Fruit fly (Drosophila melanogaster) whole organism, embryonic: Measurements from ENCODE around the gene CG5359.

ENCODE experiments used
- Adf1 ChIP-seq: fragments of 200-800 bp; sonication (Bioruptor generic); IDR thresholded peaks from 2 replicates; pipeline ENCODE4 v1.3.6; 2022; ENCODE audit warnings: missing biosample characterization, missing genetic modification characterization
- Blimp-1 ChIP-seq: fragments of 200-800 bp; sonication (Bioruptor generic); optimal IDR thresholded peaks from 3 replicates; lab custom pipeline; 2018; ENCODE audit warnings: missing biosample characterization, missing genetic modification characterization, mild to moderate bottlenecking, moderate library complexity, missing genetic modification reagents
- CG11696 ChIP-seq: fragments of 200-800 bp; sonication (Bioruptor generic); IDR thresholded peaks from 2 replicates; pipeline ENCODE4 v1.3.6; 2022; ENCODE audit warnings: missing biosample characterization, missing genetic modification characterization
- CG13775 ChIP-seq: fragments of 200-800 bp; sonication (Bioruptor generic); optimal IDR thresholded peaks from 3 replicates; lab custom pipeline; 2017; ENCODE audit warnings: missing biosample characterization, mild to moderate bottlenecking, missing genetic modification characterization
- CG18599 ChIP-seq: fragments of 200-800 bp; sonication (Bioruptor generic); optimal IDR thresholded peaks from 3 replicates; lab custom pipeline; 2017; ENCODE audit warnings: missing biosample characterization, missing genetic modification characterization, mild to moderate bottlenecking, moderate library complexity, missing genetic modification reagents
- CG2199 ChIP-seq: fragments of 200-800 bp; sonication (Bioruptor generic); IDR thresholded peaks from 3 replicates; pipeline ENCODE4 v1.3.6; 2022; ENCODE audit warnings: missing biosample characterization, missing genetic modification characterization
- CG2875 ChIP-seq: fragments of 200-800 bp; sonication (Bioruptor generic); optimal IDR thresholded peaks from 2 replicates; lab custom pipeline; 2017; ENCODE audit warnings: missing biosample characterization, mild to moderate bottlenecking, missing genetic modification characterization, missing genetic modification reagents
- CG32532 ChIP-seq: fragments of 200-800 bp; sonication (Bioruptor generic); IDR thresholded peaks from 2 replicates; pipeline ENCODE4 v1.3.6; 2022; ENCODE audit warnings: missing biosample characterization, missing genetic modification characterization
- CG4617 ChIP-seq: fragments of 200-800 bp; sonication (Bioruptor generic); optimal IDR thresholded peaks from 3 replicates; lab custom pipeline; 2016; ENCODE audit warnings: missing biosample characterization, missing genetic modification characterization, borderline replicate concordance
- CG4730 ChIP-seq: fragments of 200-800 bp; sonication (Bioruptor generic); IDR thresholded peaks from 2 replicates; pipeline ENCODE4 v1.3.6; 2022; ENCODE audit warnings: missing biosample characterization, missing genetic modification characterization
- CG5245 ChIP-seq: fragments of 200-800 bp; sonication (Bioruptor generic); optimal IDR thresholded peaks from 3 replicates; lab custom pipeline; 2016; ENCODE audit warnings: missing biosample characterization, missing genetic modification characterization
- CG6765 ChIP-seq: fragments of 200-800 bp; sonication (Bioruptor generic); optimal IDR thresholded peaks from 3 replicates; lab custom pipeline; 2017; ENCODE audit warnings: missing biosample characterization, mild to moderate bottlenecking, missing genetic modification characterization
- CG9817 ChIP-seq: fragments of 200-800 bp; sonication (Bioruptor generic); optimal IDR thresholded peaks from 2 replicates; lab custom pipeline; 2018; ENCODE audit warnings: missing biosample characterization, mild to moderate bottlenecking, missing genetic modification characterization, moderate library complexity
- Camta ChIP-seq: fragments of 200-800 bp; sonication (Bioruptor generic); optimal IDR thresholded peaks from 2 replicates; lab custom pipeline; 2016; ENCODE audit warnings: missing biosample characterization, missing genetic modification characterization
- Chrac-16 ChIP-seq: fragments of 200-800 bp; sonication (Bioruptor generic); optimal IDR thresholded peaks from 3 replicates; lab custom pipeline; 2016; ENCODE audit warnings: missing biosample characterization, missing genetic modification characterization
- CoRest ChIP-seq: fragments of 200-800 bp; sonication (Bioruptor generic); optimal IDR thresholded peaks from 3 replicates; lab custom pipeline; 2018; ENCODE audit warnings: missing biosample characterization, mild to moderate bottlenecking, missing genetic modification characterization, moderate library complexity
- Deaf1 ChIP-seq: fragments of 200-800 bp; optimal IDR thresholded peaks from 3 replicates; lab custom pipeline; 2019; ENCODE audit warnings: missing biosample characterization, mild to moderate bottlenecking, missing genetic modification characterization, moderate library complexity
- HmgD ChIP-seq: fragments of 200-800 bp; sonication (Bioruptor generic); optimal IDR thresholded peaks from 3 replicates; lab custom pipeline; 2016; ENCODE audit warnings: missing biosample characterization, missing genetic modification characterization
- Hr39 ChIP-seq: fragments of >200 bp; optimal IDR thresholded peaks from 2 replicates; lab custom pipeline; 2017
- Med ChIP-seq: fragments of 200-800 bp; sonication (Bioruptor generic); peaks from one replicate; lab custom pipeline; 2016; ENCODE audit warnings: missing biosample characterization, missing genetic modification characterization, mild to moderate bottlenecking, inconsistent platforms, moderate library complexity
- Mrtf ChIP-seq: fragments of 200-800 bp; sonication (Bioruptor generic); IDR thresholded peaks from 3 replicates; pipeline ENCODE4 v1.3.6; 2022; ENCODE audit warnings: missing biosample characterization, missing genetic modification characterization
- NC2α ChIP-seq: fragments of 200-800 bp; sonication (Bioruptor generic); optimal IDR thresholded peaks from 2 replicates; lab custom pipeline; 2016; ENCODE audit warnings: missing biosample characterization, missing genetic modification characterization
- Trl ChIP-seq, 3 experiments: fragments of >200 bp in 2 of 3; fragments of 200-800 bp in 1 of 3; sonication (Bioruptor generic) in 1 of 3; optimal IDR thresholded peaks; 2 replicates in 1 of 3; 3 replicates in 2 of 3; lab custom pipeline; 2016 to 2017; ENCODE audit warnings: missing biosample characterization in 1 of 3, missing genetic modification characterization in 1 of 3
- Vsx1 ChIP-seq: fragments of 200-800 bp; sonication (Bioruptor generic); optimal IDR thresholded peaks from 2 replicates; lab custom pipeline; 2017; ENCODE audit warnings: missing biosample characterization, mild to moderate bottlenecking, missing genetic modification characterization, missing genetic modification reagents
- abd-A ChIP-seq: fragments of 200-800 bp; sonication (Bioruptor generic); optimal IDR thresholded peaks from 3 replicates; lab custom pipeline; 2019; ENCODE audit warnings: missing biosample characterization, mild to moderate bottlenecking, missing genetic modification characterization, moderate library complexity
- al ChIP-seq: fragments of 200-800 bp; sonication (Bioruptor generic); IDR thresholded peaks from 2 replicates; pipeline ENCODE4 v1.3.6; 2022; ENCODE audit warnings: missing biosample characterization, missing genetic modification characterization
- ato ChIP-seq: fragments of 200-800 bp; sonication (Bioruptor generic); IDR thresholded peaks from 2 replicates; pipeline ENCODE4 v1.3.6; 2022; ENCODE audit warnings: missing biosample characterization, missing genetic modification characterization; ENCODE audit not compliant: partially characterized antibody
- bsh ChIP-seq, 2 experiments: fragments of 200-800 bp; sonication (Bioruptor generic); optimal IDR thresholded peaks; 2 replicates each; lab custom pipeline; 2017 to 2018; ENCODE audit warnings: mild to moderate bottlenecking in 2 of 2, missing biosample characterization in 2 of 2, missing genetic modification characterization in 2 of 2, moderate library complexity in 1 of 2
- cg ChIP-seq: fragments of 200-800 bp; sonication (Bioruptor generic); optimal IDR thresholded peaks from 3 replicates; lab custom pipeline; 2019; ENCODE audit warnings: missing biosample characterization, mild to moderate bottlenecking, missing genetic modification characterization, moderate library complexity
- chinmo ChIP-seq: fragments of 200-800 bp; sonication (Bioruptor generic); IDR thresholded peaks from 4 replicates; pipeline ENCODE4 v1.3.6; 2022; ENCODE audit warnings: missing biosample characterization, missing genetic modification characterization; ENCODE audit not compliant: partially characterized antibody
- crol ChIP-seq: fragments of 200-800 bp; sonication (Bioruptor generic); IDR thresholded peaks from 2 replicates; pipeline ENCODE4 v1.3.6; 2022; ENCODE audit warnings: missing biosample characterization, missing genetic modification characterization
- cwo ChIP-seq: fragments of 200-800 bp; sonication (Bioruptor generic); optimal IDR thresholded peaks from 3 replicates; lab custom pipeline; 2017; ENCODE audit warnings: missing biosample characterization, missing genetic modification characterization, mild to moderate bottlenecking, moderate library complexity, missing genetic modification reagents
- dmrt11E ChIP-seq: fragments of 200-800 bp; sonication (Bioruptor generic); optimal IDR thresholded peaks from 3 replicates; lab custom pipeline; 2018; ENCODE audit warnings: missing biosample characterization, mild to moderate bottlenecking, missing genetic modification characterization, moderate library complexity
- esg ChIP-seq: fragments of 200-800 bp; sonication (Bioruptor generic); conservative IDR thresholded peaks from 2 replicates; pipeline ENCODE4 v1.3.6; 2022; ENCODE audit warnings: missing biosample characterization, missing genetic modification characterization
- ewg ChIP-seq: fragments of 200-800 bp; sonication (Bioruptor generic); optimal IDR thresholded peaks from 3 replicates; lab custom pipeline; 2017; ENCODE audit warnings: mild to moderate bottlenecking, missing biosample characterization, missing genetic modification reagents, missing genetic modification characterization
- ftz-f1 ChIP-seq: fragments of 200-800 bp; sonication (Bioruptor generic); optimal IDR thresholded peaks from 2 replicates; lab custom pipeline; 2016; ENCODE audit warnings: missing biosample characterization, missing genetic modification characterization
- hbn ChIP-seq: fragments of 200-800 bp; sonication (Bioruptor generic); IDR thresholded peaks from 2 replicates; pipeline ENCODE4 v1.3.6; 2022; ENCODE audit warnings: missing biosample characterization, missing genetic modification characterization; ENCODE audit not compliant: partially characterized antibody
- lilli ChIP-seq: fragments of 200-800 bp; sonication (Bioruptor generic); optimal IDR thresholded peaks from 3 replicates; lab custom pipeline; 2016; ENCODE audit warnings: missing biosample characterization, missing genetic modification characterization
- lov ChIP-seq, 2 experiments: fragments of 200-800 bp in 1 of 2; fragments of >200 bp in 1 of 2; sonication (Bioruptor generic) in 1 of 2; IDR thresholded peaks in 1 of 2; optimal IDR thresholded peaks in 1 of 2; 2 replicates in 1 of 2; 3 replicates in 1 of 2; pipeline versions ENCODE4 v1.3.6 to Lab custom; 2017 to 2022; ENCODE audit warnings: missing biosample characterization in 1 of 2, missing genetic modification characterization in 1 of 2
- mirr ChIP-seq: fragments of 200-800 bp; sonication (Bioruptor generic); optimal IDR thresholded peaks from 3 replicates; lab custom pipeline; 2018; ENCODE audit warnings: missing biosample characterization, mild to moderate bottlenecking, missing genetic modification characterization
- nerfin-1 ChIP-seq: fragments of 200-800 bp; sonication (Bioruptor generic); optimal IDR thresholded peaks from 3 replicates; lab custom pipeline; 2019; ENCODE audit warnings: missing biosample characterization, mild to moderate bottlenecking, missing genetic modification characterization, moderate library complexity
- onecut ChIP-seq: fragments of 200-800 bp; sonication (Bioruptor generic); IDR thresholded peaks from 2 replicates; pipeline ENCODE4 v1.3.6; 2022; ENCODE audit warnings: missing biosample characterization, missing genetic modification characterization
- sc ChIP-seq, 3 experiments: fragments of >200 bp in 2 of 3; fragments of 200-800 bp in 1 of 3; sonication (Bioruptor generic) in 1 of 3; optimal IDR thresholded peaks; 2 replicates in 2 of 3; 3 replicates in 1 of 3; lab custom pipeline; 2017; ENCODE audit warnings: mild to moderate bottlenecking in 1 of 3, missing biosample characterization in 1 of 3, missing genetic modification characterization in 1 of 3, missing genetic modification reagents in 1 of 3
- seq ChIP-seq: fragments of 200-800 bp; sonication (Bioruptor generic); IDR thresholded peaks from 2 replicates; pipeline ENCODE4 v1.3.6; 2022; ENCODE audit warnings: missing biosample characterization, missing genetic modification characterization
- sisA ChIP-seq: fragments of 200-800 bp; sonication (Bioruptor generic); IDR thresholded peaks from 2 replicates; pipeline ENCODE4 v1.3.6; 2022; ENCODE audit warnings: missing biosample characterization, missing genetic modification characterization
- so ChIP-seq: fragments of 200-800 bp; sonication (Bioruptor generic); IDR thresholded peaks from 3 replicates; pipeline ENCODE4 v1.3.6; 2022; ENCODE audit warnings: missing biosample characterization, missing genetic modification characterization
- sob ChIP-seq: fragments of 200-800 bp; sonication (Bioruptor generic); IDR thresholded peaks from 2 replicates; pipeline ENCODE4 v1.3.6; 2022; ENCODE audit warnings: missing biosample characterization, missing genetic modification characterization
- ttk ChIP-seq: fragments of 200-800 bp; sonication (Bioruptor generic); IDR thresholded peaks from 2 replicates; pipeline ENCODE4 v2.1.2; 2022; ENCODE audit warnings: missing biosample characterization, missing genetic modification characterization
- vvl ChIP-seq: fragments of 200-800 bp; sonication (Bioruptor generic); IDR thresholded peaks from 2 replicates; pipeline ENCODE4 v1.3.6; 2022; ENCODE audit warnings: missing biosample characterization, missing genetic modification characterization

CG5359 gene

dm6 chr3R:9952669-9953277 is 48.3 kb downstream of the CG5359 start:
- TF ChIP-seq ftz-f1 (GFP tag; lab: Kevin White, UChicago) (peak; percentile 26), esg (GFP tag; lab: Robert Waterston, UW) (no peak), CG32532 (GFP tag; lab: Robert Waterston, UW) (0 out of 2 replicates have a peak, but pooled peaks have one; percentile 5), CG4730 (no peak), Med (GFP tag; lab: Kevin White, UChicago) (peak; percentile 42), al (no peak), seq (GFP tag; lab: Robert Waterston, UW) (no peak), CG2875 (GFP tag; lab: Kevin White, UChicago) (no peak), chinmo (GFP tag; lab: Robert Waterston, UW) (0 out of 4 replicates have a peak, but pooled peaks have one; percentile 59), Camta (GFP tag; lab: Kevin White, UChicago) (no peak), Vsx1 (GFP tag; lab: Kevin White, UChicago) (no peak), CG4617 (GFP tag; lab: Kevin White, UChicago) (no peak), CoRest (tag; lab: Kevin White, UChicago) (no peak), CG11696 (no peak), NC2α (GFP tag; lab: Kevin White, UChicago) (no peak), CG9817 (tag; lab: Kevin White, UChicago) (no peak), onecut (GFP tag; lab: Robert Waterston, UW) (peak; percentile 96), cg (peak; percentile 58), nerfin-1 (tag; lab: Kevin White, UChicago) (peak; percentile 49), CG5245 (GFP tag; lab: Kevin White, UChicago) (no peak), CG13775 (GFP tag; lab: Kevin White, UChicago) (no peak), sc (optimal IDR thresholded peaks at IDR 0.05; lab: Kevin White, UChicago) (no peak), sc (GFP tag; optimal IDR thresholded peaks at IDR 0.05; lab: Kevin White, UChicago) (no peak), bsh (GFP tag; optimal IDR thresholded peaks at IDR 0.05; lab: Kevin White, UChicago) (no peak), dmrt11E (tag; lab: Kevin White, UChicago) (no peak), Deaf1 (peak; percentile 87), abd-A (tag; lab: Kevin White, UChicago) (peak; percentile 53), Chrac-16 (GFP tag; lab: Kevin White, UChicago) (no peak), crol (peak; percentile 54; the same call in 1 of the 2 replicates), Adf1 (GFP tag; lab: Robert Waterston, UW) (peak; percentile 93), Hr39 (peak; percentile 93), Mrtf (no peak), ewg (GFP tag; lab: Kevin White, UChicago) (peak; percentile 78), ato (no peak), CG18599 (peak; percentile 9), CG6765 (GFP tag; lab: Kevin White, UChicago) (peak; percentile 25), ttk (GFP tag; lab: Robert Waterston, UW) (no peak), sisA (GFP tag; lab: Robert Waterston, UW) (no peak), mirr (peak; percentile 22), Trl (optimal IDR thresholded peaks at IDR 0.05; lab: Kevin White, UChicago) (peak; percentile 60 to 87), Trl (GFP tag; optimal IDR thresholded peaks at IDR 0.05; lab: Kevin White, UChicago) (no peak)
- TF ChIP-seq, all 482 proteins: peak for 17

dm6 chr3R:9951679-9952078 is 49.4 kb downstream of the CG5359 start:
- 0 out of 2 replicates have a peak, but pooled peaks have one; percentile 27 for TF ChIP-seq CG32532 (GFP tag; lab: Robert Waterston, UW)
- no peak for TF ChIP-seq CG2199 (GFP tag; lab: Robert Waterston, UW)
- no peak for TF ChIP-seq lov (optimal IDR thresholded peaks at IDR 0.05; lab: Kevin White, UChicago)
- no peak for TF ChIP-seq lov (GFP tag; IDR thresholded peaks at IDR 0.05; lab: Robert Waterston, UW)
- peak; percentile 21 for TF ChIP-seq Hr39
- TF ChIP-seq lilli (GFP tag; lab: Kevin White, UChicago) = no peak
- no peak for TF ChIP-seq HmgD (GFP tag; lab: Kevin White, UChicago)
- TF ChIP-seq ttk (GFP tag; lab: Robert Waterston, UW) = 0 out of 2 replicates have a peak, but pooled peaks have one; percentile 5
- peak; percentile 37; the same call in 1 of the 2 replicates for TF ChIP-seq vvl
- TF ChIP-seq cwo (GFP tag; lab: Kevin White, UChicago) = no peak
- TF ChIP-seq sob (GFP tag; lab: Robert Waterston, UW) = 0 out of 2 replicates have a peak, but pooled peaks have one; percentile 34
- no peak for TF ChIP-seq Blimp-1 (GFP tag; lab: Kevin White, UChicago)
- peak; percentile 66 for TF ChIP-seq crol
- TF ChIP-seq so (GFP tag; lab: Robert Waterston, UW) = 0 out of 3 replicates have a peak, but pooled peaks have one; percentile 14
- no peak for TF ChIP-seq hbn (GFP tag; lab: Robert Waterston, UW)
